Fruit fly (Drosophila melanogaster): Measurements from ENCODE around the gene fz.

fz gene

DNA sequence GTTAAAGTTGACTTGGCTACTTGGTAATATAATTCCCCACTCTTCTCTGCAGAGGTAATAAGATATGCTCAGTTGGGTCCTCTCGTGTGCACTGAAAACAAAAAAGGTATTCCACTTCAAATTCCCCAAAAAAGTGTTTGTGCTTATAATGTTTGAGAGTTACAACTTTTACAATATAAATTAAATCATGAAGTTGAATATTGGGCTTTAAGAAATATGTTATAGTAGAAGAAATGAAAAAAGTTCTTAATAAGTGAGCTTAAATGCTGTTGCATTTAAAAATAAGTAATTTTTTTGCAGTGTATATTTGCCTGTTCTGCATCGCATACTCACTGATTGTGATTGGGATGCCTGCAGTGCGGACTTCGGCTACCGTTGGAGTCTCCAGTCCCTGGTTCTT, 20.7 kb upstream of the fz start:
- TF ChIP-seq Clk (GFP tag; optimal IDR thresholded peaks at IDR 0.05) = no peak
- no peak for TF ChIP-seq cnc (optimal IDR thresholded peaks at IDR 0.05)
- TF ChIP-seq CG12768 (GFP tag; optimal IDR thresholded peaks at IDR 0.05) = no peak
- TF ChIP-seq CG11617 (GFP tag; optimal IDR thresholded peaks at IDR 0.05) = no peak
- TF ChIP-seq kay (GFP tag; ENCODE audit: borderline replicate concordance) = no peak
- no peak for TF ChIP-seq CG5204 (GFP tag; optimal IDR thresholded peaks at IDR 0.05)
- no peak for TF ChIP-seq cic (GFP tag; optimal IDR thresholded peaks at IDR 0.05)

DNA sequence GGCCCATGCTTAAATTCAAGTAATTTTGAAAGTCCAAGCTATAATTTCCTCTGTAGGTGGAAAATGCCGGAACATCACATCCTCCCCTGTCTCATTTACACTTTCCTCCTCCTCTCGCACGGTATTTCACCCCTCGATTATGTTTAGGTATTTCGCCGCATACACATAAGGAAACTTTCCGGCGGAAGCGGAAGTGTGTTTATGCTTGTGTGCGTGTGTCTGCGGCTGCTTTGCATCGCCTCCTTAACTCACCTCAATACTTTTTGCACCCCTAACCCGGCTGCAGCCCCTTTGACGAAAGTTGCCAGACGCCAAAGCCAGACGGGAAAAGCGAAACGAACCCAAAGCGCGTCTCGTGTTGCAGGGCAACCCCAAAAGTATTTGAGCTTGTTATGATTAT, 11.4 kb upstream of the fz start:
- TF ChIP-seq Mnt (GFP tag; optimal IDR thresholded peaks at IDR 0.05) = no peak
- TF ChIP-seq pad (GFP tag; optimal IDR thresholded peaks at IDR 0.05) = no peak
- no peak for TF ChIP-seq tj (GFP tag; optimal IDR thresholded peaks at IDR 0.05)
- no peak for TF ChIP-seq Hr96 (GFP tag; optimal IDR thresholded peaks at IDR 0.05)
- no peak for TF ChIP-seq cic (GFP tag; optimal IDR thresholded peaks at IDR 0.05)
- TF ChIP-seq CG1620 (GFP tag; optimal IDR thresholded peaks at IDR 0.05) = no peak
- no peak for TF ChIP-seq ovo (GFP tag; optimal IDR thresholded peaks at IDR 0.05)

DNA sequence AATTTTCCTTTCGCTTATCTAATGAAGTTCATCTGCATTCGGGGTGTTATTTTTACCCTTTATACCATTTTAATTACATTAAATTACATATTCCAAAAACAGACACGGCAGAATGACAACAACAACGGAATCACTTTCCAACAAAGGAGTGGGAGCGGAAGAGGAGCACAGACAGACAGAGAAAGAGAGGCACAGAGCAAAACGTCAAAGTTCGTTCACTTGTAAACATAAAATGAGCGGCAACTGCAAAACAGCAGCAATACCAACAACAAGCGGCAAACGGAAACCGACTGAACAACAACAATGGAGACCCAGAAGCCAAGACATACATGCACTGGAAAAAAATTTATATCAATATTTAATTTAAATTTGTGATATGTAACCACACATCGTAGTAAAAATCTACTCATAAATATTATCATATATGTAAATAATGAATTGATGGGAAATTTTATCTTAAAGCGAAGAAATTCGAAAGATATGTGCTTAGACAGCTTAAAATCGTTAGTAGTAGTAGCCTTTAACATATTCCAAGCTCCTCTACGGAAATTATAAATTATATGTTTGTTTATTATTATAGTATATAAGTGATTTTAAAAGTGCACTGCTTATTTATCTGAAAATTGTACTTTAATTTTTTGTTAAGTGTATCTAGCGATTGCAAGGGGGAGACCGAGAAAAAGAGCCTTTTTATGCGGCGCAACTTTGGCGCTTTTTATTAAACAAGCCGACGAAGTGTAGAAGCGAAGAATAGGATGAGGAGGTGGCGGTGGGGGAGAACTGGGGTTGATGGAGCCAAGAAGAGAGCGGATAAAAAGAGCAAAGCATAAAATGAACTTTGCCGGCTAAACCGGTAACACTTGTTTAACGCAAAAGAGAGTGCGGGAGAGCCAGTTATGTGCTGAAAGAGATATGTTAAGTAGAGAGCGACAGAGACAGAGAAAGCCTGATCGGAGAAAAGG, 1.8 kb upstream of the fz start:
- TF ChIP-seq CG11617 (GFP tag; optimal IDR thresholded peaks at IDR 0.05) = no peak
- TF ChIP-seq tj (GFP tag; optimal IDR thresholded peaks at IDR 0.05) = peak; percentile 49
- TF ChIP-seq bab1 (GFP tag; optimal IDR thresholded peaks at IDR 0.05) = peak; percentile 81
- TF ChIP-seq Crg-1 (GFP tag; optimal IDR thresholded peaks at IDR 0.05) = no peak

DNA sequence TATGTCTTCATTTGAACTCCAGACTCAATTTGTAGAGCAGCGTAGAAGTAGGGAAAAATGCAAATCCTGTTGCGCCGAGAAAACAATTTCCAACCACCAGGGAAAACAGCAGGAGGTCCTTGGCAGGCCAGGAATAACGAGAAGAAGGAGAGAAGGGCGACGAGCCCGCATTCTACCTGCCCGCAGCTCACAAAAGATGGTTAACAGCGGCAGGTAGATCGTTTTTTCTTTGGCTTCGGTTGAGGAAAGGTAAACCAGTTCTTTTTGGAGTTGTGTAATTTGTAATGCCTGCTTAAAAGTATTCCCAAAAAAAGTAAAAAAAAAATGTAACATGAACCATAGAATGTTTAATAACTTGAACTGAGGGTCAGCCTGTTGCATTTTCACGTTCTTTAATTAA, 2.0 kb downstream of the fz start:
- TF ChIP-seq Hr96 (GFP tag; optimal IDR thresholded peaks at IDR 0.05) (no peak), CG5204 (GFP tag; optimal IDR thresholded peaks at IDR 0.05) (no peak), CG11617 (GFP tag; optimal IDR thresholded peaks at IDR 0.05) (no peak), ovo (GFP tag; optimal IDR thresholded peaks at IDR 0.05) (no peak), Mnt (GFP tag; optimal IDR thresholded peaks at IDR 0.05) (no peak), kay (GFP tag; ENCODE audit: borderline replicate concordance) (no peak), CG12768 (GFP tag; optimal IDR thresholded peaks at IDR 0.05) (no peak), CG14711 (tag; optimal IDR thresholded peaks at IDR 0.05) (no peak), Crg-1 (GFP tag; optimal IDR thresholded peaks at IDR 0.05) (no peak), bab1 (GFP tag; optimal IDR thresholded peaks at IDR 0.05) (no peak), CG7045 (GFP tag; optimal IDR thresholded peaks at IDR 0.05) (no peak), cnc (optimal IDR thresholded peaks at IDR 0.05) (no peak), tj (GFP tag; optimal IDR thresholded peaks at IDR 0.05) (no peak), toe (GFP tag; optimal IDR thresholded peaks at IDR 0.05) (no peak), CG1620 (GFP tag; optimal IDR thresholded peaks at IDR 0.05) (no peak)

DNA sequence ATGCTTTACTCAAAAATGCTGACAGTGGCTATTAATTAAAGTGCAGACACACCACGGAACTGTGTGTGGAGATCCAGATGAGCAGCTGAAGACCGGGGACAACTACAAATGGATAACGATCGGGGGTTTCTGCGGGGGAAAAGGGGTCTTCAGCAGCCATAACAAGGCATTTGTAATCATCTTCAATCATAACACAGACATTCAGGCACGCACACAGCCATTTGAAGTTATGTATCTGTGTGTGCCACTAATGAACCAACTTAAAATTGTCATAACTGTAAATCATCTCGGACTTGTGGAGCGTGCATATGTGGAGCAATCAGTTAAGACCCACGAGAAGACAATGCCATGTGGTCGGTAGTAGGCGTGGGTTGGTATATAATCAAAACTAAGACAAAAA, 8.0 kb downstream of the fz start:
- TF ChIP-seq CG1620 (GFP tag; optimal IDR thresholded peaks at IDR 0.05) = no peak
- TF ChIP-seq CG12768 (GFP tag; optimal IDR thresholded peaks at IDR 0.05) = no peak
- no peak for TF ChIP-seq CG11617 (GFP tag; optimal IDR thresholded peaks at IDR 0.05)
- TF ChIP-seq Hr96 (GFP tag; optimal IDR thresholded peaks at IDR 0.05) = no peak
- no peak for TF ChIP-seq Crg-1 (GFP tag; optimal IDR thresholded peaks at IDR 0.05)
- no peak for TF ChIP-seq cnc (optimal IDR thresholded peaks at IDR 0.05)
- no peak for TF ChIP-seq cic (GFP tag; optimal IDR thresholded peaks at IDR 0.05)
- no peak for TF ChIP-seq toe (GFP tag; optimal IDR thresholded peaks at IDR 0.05)
- no peak for TF ChIP-seq tj (GFP tag; optimal IDR thresholded peaks at IDR 0.05)
- no peak for TF ChIP-seq CG33017 (tag; optimal IDR thresholded peaks at IDR 0.05)
- TF ChIP-seq CG5204 (GFP tag; optimal IDR thresholded peaks at IDR 0.05) = no peak
- TF ChIP-seq CG7045 (GFP tag; optimal IDR thresholded peaks at IDR 0.05) = no peak
- no peak for TF ChIP-seq kay (GFP tag; ENCODE audit: borderline replicate concordance)
- no peak for TF ChIP-seq CG7101 (tag; optimal IDR thresholded peaks at IDR 0.05)

DNA sequence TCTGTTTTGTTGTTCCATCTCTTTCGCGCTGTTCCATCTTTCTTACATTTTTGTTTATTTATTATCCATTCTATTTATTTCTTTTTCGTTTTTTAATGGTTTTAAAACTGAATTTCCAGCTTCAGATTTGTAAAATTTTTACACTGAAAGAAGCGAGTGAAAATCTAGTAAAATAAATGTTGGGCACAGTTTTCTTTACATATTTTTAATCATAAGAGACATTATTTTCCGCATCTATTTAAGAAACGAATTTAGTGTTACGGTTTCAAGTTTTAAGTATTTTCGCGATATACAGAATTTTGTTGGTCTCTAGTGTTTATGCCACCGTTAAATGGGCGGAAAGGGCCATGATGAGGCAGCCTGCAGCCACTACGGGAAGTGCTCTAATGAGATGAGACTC, 13.7 kb downstream of the fz start:
- TF ChIP-seq Hr96 (GFP tag; optimal IDR thresholded peaks at IDR 0.05) (no peak), CG14711 (tag; optimal IDR thresholded peaks at IDR 0.05) (no peak), ovo (GFP tag; optimal IDR thresholded peaks at IDR 0.05) (no peak), cic (GFP tag; optimal IDR thresholded peaks at IDR 0.05) (no peak)

DNA sequence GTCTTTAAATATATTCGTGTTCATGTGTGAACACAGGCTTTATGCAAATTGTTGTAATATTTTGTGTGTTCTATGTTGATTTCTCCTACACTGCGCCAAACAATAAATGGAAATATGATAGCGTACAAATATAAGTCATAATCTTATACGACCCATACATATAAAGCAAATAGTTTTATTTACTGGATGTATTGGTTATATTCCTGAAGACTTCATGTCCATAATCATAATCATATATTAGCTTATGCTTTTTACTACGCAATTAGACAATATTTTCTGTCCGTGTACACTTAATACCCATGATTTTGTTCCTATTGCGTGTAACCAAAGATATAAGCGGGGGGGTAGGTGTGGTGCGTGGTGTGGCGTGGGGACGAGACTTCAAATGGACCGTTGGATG, 22.3 kb downstream of the fz start:
- no peak for TF ChIP-seq cnc (optimal IDR thresholded peaks at IDR 0.05)
- no peak for TF ChIP-seq cic (GFP tag; optimal IDR thresholded peaks at IDR 0.05)
- TF ChIP-seq CG33017 (tag; optimal IDR thresholded peaks at IDR 0.05) = no peak
- TF ChIP-seq CG7045 (GFP tag; optimal IDR thresholded peaks at IDR 0.05) = no peak
- no peak for TF ChIP-seq kay (GFP tag; ENCODE audit: borderline replicate concordance)
- no peak for TF ChIP-seq bab1 (GFP tag; optimal IDR thresholded peaks at IDR 0.05)
- TF ChIP-seq Clk (GFP tag; optimal IDR thresholded peaks at IDR 0.05) = no peak
- TF ChIP-seq Hr96 (GFP tag; optimal IDR thresholded peaks at IDR 0.05) = no peak
- no peak for TF ChIP-seq CG1620 (GFP tag; optimal IDR thresholded peaks at IDR 0.05)

All from whole organism, adult.